Worm (Caenorhabditis elegans) whole organism, late embryonic: Measurements from ENCODE around the gene dpy-1.
A peak's percentile ranks its signal among the peaks of the same experiment; 100 is the strongest.
"Not testable (repeated sequence)": the region's sequence is repeated elsewhere in the genome, so short reads cannot be mapped to it uniquely, and the experiment has no call there.

Source experiments
- C38D4.7 ChIP-seq: fragments of 200-800 bp; sonication (Bioruptor generic); optimal IDR thresholded peaks from 2 replicates; lab custom pipeline; 2018; ENCODE audit warnings: mild to moderate bottlenecking, missing genetic modification characterization, moderate library complexity, missing compliant biosample characterization
- K09A11.1 ChIP-seq: sonication (generic microtip); optimal IDR thresholded peaks from 2 replicates; lab custom pipeline; 2017; ENCODE audit warnings: antibody characterized with exemption, mild to moderate bottlenecking, missing genetic modification characterization, missing compliant biosample characterization; ENCODE audit not compliant: insufficient read depth
- T23F11.4 ChIP-seq: fragments of 200-800 bp; sonication (Bioruptor generic); optimal IDR thresholded peaks from 2 replicates; lab custom pipeline; 2018; ENCODE audit warnings: mild to moderate bottlenecking, missing genetic modification characterization, missing compliant biosample characterization
- ama-1 ChIP-seq: fragments of 150-350 bp; optimal IDR thresholded peaks from 2 replicates; lab custom pipeline; 2014
- ceh-48 ChIP-seq: sonication (generic microtip); optimal IDR thresholded peaks from 2 replicates; lab custom pipeline; 2016; ENCODE audit warnings: missing genetic modification characterization, inconsistent platforms, missing compliant biosample characterization
- dmd-4 ChIP-seq: sonication (generic microtip); optimal IDR thresholded peaks from 2 replicates; lab custom pipeline; 2016; ENCODE audit warnings: borderline replicate concordance, missing genetic modification characterization, missing compliant biosample characterization
- elt-2 ChIP-seq: sonication (generic microtip); optimal IDR thresholded peaks from 2 replicates; lab custom pipeline; 2016; ENCODE audit warnings: missing genetic modification reagents, missing genetic modification characterization, missing compliant biosample characterization
- fax-1 ChIP-seq: sonication (generic microtip); optimal IDR thresholded peaks from 2 replicates; lab custom pipeline; 2016; ENCODE audit warnings: missing genotype, missing genetic modification characterization, missing compliant biosample characterization
- hlh-13 ChIP-seq: fragments of 200-800 bp; sonication (Bioruptor generic); optimal IDR thresholded peaks from 2 replicates; lab custom pipeline; 2018; ENCODE audit warnings: mild to moderate bottlenecking, missing genetic modification characterization, missing compliant biosample characterization
- hlh-30 ChIP-seq: sonication (generic microtip); optimal IDR thresholded peaks from 2 replicates; lab custom pipeline; 2017; ENCODE audit warnings: antibody characterized with exemption, missing genetic modification characterization, missing compliant biosample characterization; ENCODE audit not compliant: insufficient read depth
- hlh-8 ChIP-seq: sonication (generic microtip); optimal IDR thresholded peaks from 2 replicates; lab custom pipeline; 2016; ENCODE audit warnings: missing genotype, missing genetic modification characterization, missing compliant biosample characterization
- nfya-1 ChIP-seq: sonication (generic microtip); optimal IDR thresholded peaks from 2 replicates; lab custom pipeline; 2017; ENCODE audit warnings: missing genetic modification characterization, mild to moderate bottlenecking, missing compliant biosample characterization, antibody characterized with exemption, moderate library complexity
- nhr-11 ChIP-seq: fragments of 150-350 bp; optimal IDR thresholded peaks from 2 replicates; lab custom pipeline; 2014; ENCODE audit warnings: missing biosample characterization, missing genetic modification characterization
- nhr-232 ChIP-seq: sonication (generic microtip); optimal IDR thresholded peaks from 2 replicates; lab custom pipeline; 2016; ENCODE audit warnings: missing genetic modification characterization, missing compliant biosample characterization
- npax-4 ChIP-seq: sonication (generic microtip); optimal IDR thresholded peaks from 2 replicates; lab custom pipeline; 2016; ENCODE audit warnings: missing genetic modification characterization, missing compliant biosample characterization
- odd-2 ChIP-seq: sonication (generic microtip); optimal IDR thresholded peaks from 2 replicates; lab custom pipeline; 2017; ENCODE audit warnings: antibody characterized with exemption, mild to moderate bottlenecking, missing genetic modification characterization, missing compliant biosample characterization
- pag-3 ChIP-seq: sonication (generic microtip); optimal IDR thresholded peaks from 2 replicates; lab custom pipeline; 2016; ENCODE audit warnings: missing compliant biosample characterization, missing genetic modification characterization, borderline replicate concordance
- pat-9 ChIP-seq: fragments of 200-800 bp; sonication (Bioruptor generic); optimal IDR thresholded peaks from 2 replicates; lab custom pipeline; 2018; ENCODE audit warnings: mild to moderate bottlenecking, missing genetic modification characterization, moderate library complexity, missing compliant biosample characterization
- pha-2 ChIP-seq: sonication (generic microtip); optimal IDR thresholded peaks from 2 replicates; lab custom pipeline; 2017; ENCODE audit warnings: mild to moderate bottlenecking, missing genetic modification characterization, missing compliant biosample characterization
- pqm-1 ChIP-seq: sonication (generic microtip); optimal IDR thresholded peaks from 2 replicates; lab custom pipeline; 2016; ENCODE audit warnings: missing genetic modification characterization, missing compliant biosample characterization
- ref-2 ChIP-seq: sonication (generic microtip); optimal IDR thresholded peaks from 2 replicates; lab custom pipeline; 2016; ENCODE audit warnings: missing genetic modification characterization, missing compliant biosample characterization
- rnt-1 ChIP-seq: sonication (generic microtip); optimal IDR thresholded peaks from 2 replicates; lab custom pipeline; 2016; ENCODE audit warnings: missing genetic modification characterization, missing compliant biosample characterization
- sdc-2 ChIP-seq: sonication (generic microtip); optimal IDR thresholded peaks from 2 replicates; lab custom pipeline; 2016; ENCODE audit warnings: missing genotype, missing genetic modification characterization, missing compliant biosample characterization
- sox-4 ChIP-seq: sonication (generic microtip); optimal IDR thresholded peaks from 2 replicates; lab custom pipeline; 2017; ENCODE audit warnings: mild to moderate bottlenecking, missing genetic modification characterization, inconsistent platforms, missing compliant biosample characterization
- syd-9 ChIP-seq: sonication (generic microtip); optimal IDR thresholded peaks from 2 replicates; lab custom pipeline; 2016; ENCODE audit warnings: mild to moderate bottlenecking, missing genetic modification characterization, moderate library complexity, missing compliant biosample characterization
- unc-3 ChIP-seq, 2 experiments: fragments of 200-800 bp in 1 of 2; sonication (Bioruptor generic) in 1 of 2; sonication (generic microtip) in 1 of 2; conservative IDR thresholded peaks in 1 of 2; optimal IDR thresholded peaks in 1 of 2; 2 replicates each; pipeline versions ENCODE4 v1.3.6 to Lab custom; 2016 to 2022; ENCODE audit warnings: missing compliant biosample characterization in 2 of 2, missing genetic modification characterization in 2 of 2, missing genetic modification reagents in 1 of 2
- unc-55 ChIP-seq: sonication (generic microtip); optimal IDR thresholded peaks from 2 replicates; lab custom pipeline; 2017; ENCODE audit warnings: missing biosample characterization, missing genetic modification reagents, missing genetic modification characterization
- unc-86 ChIP-seq: sonication (generic microtip); optimal IDR thresholded peaks from 2 replicates; lab custom pipeline; 2016; ENCODE audit warnings: missing genetic modification characterization, missing compliant biosample characterization

The dpy-1 gene

ce11 chrIII:2047907-2048306, at the start of gene dpy-1:
TSS of gene dpy-1 (minus strand) at chrIII:2048007.
- peak; percentile 51 for TF ChIP-seq elt-2 (tag; lab: Kevin White, UChicago)
- TF ChIP-seq T23F11.4 (GFP tag; lab: Kevin White, UChicago) = no peak
- TF ChIP-seq fax-1 = no peak
- no peak for TF ChIP-seq K09A11.1 (tag; lab: Kevin White, UChicago)
- TF ChIP-seq ref-2 (tag; lab: Kevin White, UChicago) = no peak
- TF ChIP-seq pqm-1 = no peak
- TF ChIP-seq unc-3 (GFP tag; conservative IDR thresholded peaks at IDR 0.05; lab: Robert Waterston, UW) = no peak
- no peak for TF ChIP-seq unc-3 (tag; optimal IDR thresholded peaks at IDR 0.05; lab: Kevin White, UChicago)
- TF ChIP-seq ceh-48 (tag; lab: Kevin White, UChicago) = no peak
- TF ChIP-seq syd-9 (tag; lab: Kevin White, UChicago) = no peak
- TF ChIP-seq, all 69 proteins: peak for 1

- TF ChIP-seq unc-55 (GFP tag; lab: Kevin White, UChicago) (no peak), ref-2 (tag; lab: Kevin White, UChicago) (no peak), pha-2 (tag; lab: Kevin White, UChicago) (no peak), ama-1 (no peak), C38D4.7 (GFP tag; lab: Kevin White, UChicago) (no peak), unc-3 (GFP tag; conservative IDR thresholded peaks at IDR 0.05; lab: Robert Waterston, UW) (no peak), unc-3 (tag; optimal IDR thresholded peaks at IDR 0.05; lab: Kevin White, UChicago) (no peak), unc-86 (tag; lab: Kevin White, UChicago) (no peak), pat-9 (tag; lab: Kevin White, UChicago) (no peak)
- TF ChIP-seq, all 69 proteins: peak for 0
Measured at ce11 chrIII:2092409-2092808, 44.6 kb upstream of the dpy-1 start, which contains the start of gene Y48G9A.9. TSS of gene Y48G9A.9 (plus strand) at chrIII:2092709.

ce11 chrIII:2091367-2091766, 43.6 kb upstream of the dpy-1 start:
- no peak for TF ChIP-seq npax-4 (tag; lab: Kevin White, UChicago)
- peak; percentile 40 for TF ChIP-seq elt-2 (tag; lab: Kevin White, UChicago)

- TF ChIP-seq hlh-13 (GFP tag; lab: Kevin White, UChicago) (no peak), hlh-30 (peak; percentile 70)
Measured at ce11 chrIII:2090695-2091094, 42.9 kb upstream of the dpy-1 start.

- peak; percentile 33 for TF ChIP-seq nfya-1 (tag; lab: Kevin White, UChicago)
- TF ChIP-seq nhr-232 (tag; lab: Kevin White, UChicago) = no peak
Measured at ce11 chrIII:2089453-2089852, 41.6 kb upstream of the dpy-1 start.

ce11 chrIII:2084829-2085228, 37.0 kb upstream of the dpy-1 start:
- TF ChIP-seq nhr-11 (tag; lab: Kevin White, UChicago) (no peak), hlh-8 (tag; lab: Kevin White, UChicago) (no peak), syd-9 (tag; lab: Kevin White, UChicago) (no peak), ref-2 (tag; lab: Kevin White, UChicago) (no peak), dmd-4 (tag; lab: Kevin White, UChicago) (no peak), pag-3 (tag; lab: Kevin White, UChicago) (no peak), rnt-1 (no peak), hlh-30 (no peak), pqm-1 (no peak), hlh-13 (GFP tag; lab: Kevin White, UChicago) (no peak)

ce11 chrIII:2082519-2082918, 34.7 kb upstream of the dpy-1 start, which contains the start of gene cpt-3:
TSS of gene cpt-3 (plus strand) at chrIII:2082819.
- not testable (repeated sequence) for TF ChIP-seq odd-2, sox-4, sdc-2 (tag; lab: Kevin White, UChicago)
